Fruit fly (Drosophila melanogaster) whole organism, adult: ENCODE data around the gene Cpr62Bb.

Source experiments
- CG12768 ChIP-seq: fragments of 200-800 bp; sonication (Bioruptor generic); optimal IDR thresholded peaks from 2 replicates; lab custom pipeline; 2017; ENCODE audit warnings: missing biosample characterization, missing genetic modification characterization, mild to moderate bottlenecking, moderate library complexity, missing genetic modification reagents
- CG1620 ChIP-seq: fragments of 200-800 bp; sonication (Bioruptor generic); optimal IDR thresholded peaks from 2 replicates; lab custom pipeline; 2016; ENCODE audit warnings: missing biosample characterization, missing genetic modification characterization
- CG7101 ChIP-seq: fragments of 200-800 bp; sonication (Bioruptor generic); optimal IDR thresholded peaks from 2 replicates; lab custom pipeline; 2018; ENCODE audit warnings: missing biosample characterization, mild to moderate bottlenecking, missing genetic modification characterization, moderate library complexity
- Clk ChIP-seq: fragments of 200-800 bp; sonication (Bioruptor generic); optimal IDR thresholded peaks from 2 replicates; lab custom pipeline; 2017; ENCODE audit warnings: missing biosample characterization, missing genetic modification characterization
- Crg-1 ChIP-seq: fragments of 200-800 bp; sonication (Bioruptor generic); optimal IDR thresholded peaks from 2 replicates; lab custom pipeline; 2016; ENCODE audit warnings: missing biosample characterization, missing genetic modification characterization
- bab1 ChIP-seq: fragments of 200-800 bp; sonication (Bioruptor generic); optimal IDR thresholded peaks from 3 replicates; lab custom pipeline; 2019; ENCODE audit warnings: missing biosample characterization, mild to moderate bottlenecking, missing genetic modification characterization, moderate library complexity
- ovo ChIP-seq: fragments of 200-800 bp; sonication (Bioruptor generic); optimal IDR thresholded peaks from 2 replicates; lab custom pipeline; 2016; ENCODE audit warnings: missing biosample characterization, missing genetic modification characterization
- toe ChIP-seq: fragments of 200-800 bp; sonication (Bioruptor generic); optimal IDR thresholded peaks from 2 replicates; lab custom pipeline; 2016; ENCODE audit warnings: missing biosample characterization, missing genetic modification characterization

- no peak for TF ChIP-seq Crg-1 (GFP tag; lab: Kevin White, UChicago)
- TF ChIP-seq CG1620 (GFP tag; lab: Kevin White, UChicago), result no peak
- TF ChIP-seq CG12768 (GFP tag; lab: Kevin White, UChicago), result no peak
- TF ChIP-seq bab1 (GFP tag; lab: Kevin White, UChicago), result peak; percentile 87
- no peak for TF ChIP-seq Clk (GFP tag; lab: Kevin White, UChicago)
- no peak for TF ChIP-seq toe
- no peak for TF ChIP-seq ovo
- TF ChIP-seq CG7101 (tag; lab: Kevin White, UChicago), result no peak
Measured at dm6 chr3L:1884652-1885051, 49.7 kb upstream of the Cpr62Bb start, which contains the start of gene Aprt.
